Fruit fly (Drosophila melanogaster) whole organism, embryonic: ENCODE measurements around the gene Nab2.

Experiments used
- ATbp ChIP-seq: fragments of 200-800 bp; sonication (Bioruptor generic); optimal IDR thresholded peaks from 2 replicates; lab custom pipeline; 2017; ENCODE audit warnings: missing biosample characterization, mild to moderate bottlenecking, missing genetic modification characterization, missing genetic modification reagents
- Abd-B ChIP-seq: fragments of 200-800 bp; sonication (Bioruptor generic); optimal IDR thresholded peaks from 2 replicates; lab custom pipeline; 2018; ENCODE audit warnings: missing biosample characterization, mild to moderate bottlenecking, missing genetic modification characterization, moderate library complexity
- Aef1 ChIP-seq: fragments of 200-800 bp; sonication (Bioruptor generic); IDR thresholded peaks from 3 replicates; pipeline ENCODE4 v1.3.6; 2022; ENCODE audit warnings: missing biosample characterization, missing genetic modification characterization
- Bgb ChIP-seq: fragments of 200-800 bp; sonication (Bioruptor generic); IDR thresholded peaks from 2 replicates; pipeline ENCODE4 v1.3.6; 2022; ENCODE audit warnings: missing biosample characterization, missing genetic modification characterization; ENCODE audit not compliant: partially characterized antibody
- CG10147 ChIP-seq: fragments of 200-800 bp; sonication (Bioruptor generic); optimal IDR thresholded peaks from 2 replicates; lab custom pipeline; 2019; ENCODE audit warnings: missing biosample characterization, mild to moderate bottlenecking, missing genetic modification characterization, moderate library complexity
- CG10274 ChIP-seq: fragments of 200-800 bp; sonication (Bioruptor generic); optimal IDR thresholded peaks from 3 replicates; lab custom pipeline; 2017; ENCODE audit warnings: missing biosample characterization, mild to moderate bottlenecking, missing genetic modification characterization
- CG10565 ChIP-seq: fragments of 200-800 bp; sonication (Bioruptor generic); optimal IDR thresholded peaks from 3 replicates; lab custom pipeline; 2016; ENCODE audit warnings: missing biosample characterization, mild to moderate bottlenecking, missing genetic modification characterization
- CG12104 ChIP-seq: fragments of 200-800 bp; sonication (Bioruptor generic); optimal IDR thresholded peaks from 3 replicates; lab custom pipeline; 2016; ENCODE audit warnings: missing biosample characterization, missing genetic modification characterization
- CG1233 ChIP-seq: fragments of 200-800 bp; sonication (Bioruptor generic); optimal IDR thresholded peaks from 4 replicates; lab custom pipeline; 2018; ENCODE audit warnings: missing biosample characterization, mild to moderate bottlenecking, missing genetic modification characterization
- CG13123 ChIP-seq: fragments of 200-800 bp; sonication (Bioruptor generic); optimal IDR thresholded peaks from 2 replicates; lab custom pipeline; 2016; ENCODE audit warnings: missing biosample characterization, missing genetic modification characterization
- CG14965 ChIP-seq: fragments of 200-800 bp; sonication (Bioruptor generic); optimal IDR thresholded peaks from 2 replicates; lab custom pipeline; 2016; ENCODE audit warnings: missing biosample characterization, missing genetic modification characterization, borderline replicate concordance
- CG15073 ChIP-seq: fragments of 200-800 bp; sonication (Bioruptor generic); optimal IDR thresholded peaks from 2 replicates; lab custom pipeline; 2016; ENCODE audit warnings: missing biosample characterization, missing genetic modification characterization
- CG15269 ChIP-seq: fragments of 200-800 bp; sonication (Bioruptor generic); optimal IDR thresholded peaks from 2 replicates; lab custom pipeline; 2018; ENCODE audit warnings: missing biosample characterization, mild to moderate bottlenecking, missing genetic modification characterization, moderate library complexity
- CG15696 ChIP-seq: fragments of 200-800 bp; sonication (Bioruptor generic); optimal IDR thresholded peaks from 2 replicates; lab custom pipeline; 2019; ENCODE audit warnings: missing biosample characterization, mild to moderate bottlenecking, missing genetic modification characterization, moderate library complexity
- CG1792 ChIP-seq: fragments of 200-800 bp; sonication (Bioruptor generic); optimal IDR thresholded peaks from 2 replicates; lab custom pipeline; 2016; ENCODE audit warnings: missing biosample characterization, missing genetic modification characterization
- CG18262 ChIP-seq: fragments of 200-800 bp; optimal IDR thresholded peaks from 3 replicates; lab custom pipeline; 2019; ENCODE audit warnings: missing biosample characterization, mild to moderate bottlenecking, missing genetic modification characterization, moderate library complexity
- CG2199 ChIP-seq: fragments of 200-800 bp; sonication (Bioruptor generic); IDR thresholded peaks from 3 replicates; pipeline ENCODE4 v1.3.6; 2022; ENCODE audit warnings: missing biosample characterization, missing genetic modification characterization
- CG32532 ChIP-seq: fragments of 200-800 bp; sonication (Bioruptor generic); IDR thresholded peaks from 2 replicates; pipeline ENCODE4 v1.3.6; 2022; ENCODE audit warnings: missing biosample characterization, missing genetic modification characterization
- CG34376 ChIP-seq: fragments of 200-800 bp; sonication (Bioruptor generic); optimal IDR thresholded peaks from 2 replicates; lab custom pipeline; 2018; ENCODE audit warnings: missing biosample characterization, mild to moderate bottlenecking, missing genetic modification characterization
- CG43689 ChIP-seq: fragments of 200-800 bp; sonication (Bioruptor generic); IDR thresholded peaks from 2 replicates; pipeline ENCODE4 v1.3.6; 2022; ENCODE audit warnings: missing biosample characterization, missing genetic modification characterization
- CG4854 ChIP-seq: fragments of 200-800 bp; sonication (Bioruptor generic); optimal IDR thresholded peaks from 2 replicates; lab custom pipeline; 2016; ENCODE audit warnings: missing biosample characterization, missing genetic modification characterization, inconsistent platforms
- CG7839 ChIP-seq: fragments of 200-800 bp; sonication (Bioruptor generic); optimal IDR thresholded peaks from 3 replicates; lab custom pipeline; 2018; ENCODE audit warnings: missing biosample characterization, mild to moderate bottlenecking, missing genetic modification characterization, moderate library complexity
- CG8290 ChIP-seq, 3 experiments: fragments of 200-800 bp; sonication (Bioruptor generic); optimal IDR thresholded peaks; 2 replicates each; lab custom pipeline; 2016 to 2019; ENCODE audit warnings: missing biosample characterization in 3 of 3, missing genetic modification characterization in 3 of 3, mild to moderate bottlenecking in 2 of 3, moderate library complexity in 1 of 3
- CG9215 ChIP-seq: fragments of 200-800 bp; sonication (Bioruptor generic); IDR thresholded peaks from 2 replicates; pipeline ENCODE4 v1.3.6; 2022; ENCODE audit warnings: missing biosample characterization, missing genetic modification characterization
- CG9797 ChIP-seq: fragments of 200-800 bp; sonication (Bioruptor generic); optimal IDR thresholded peaks from 3 replicates; lab custom pipeline; 2018; ENCODE audit warnings: missing biosample characterization, mild to moderate bottlenecking, missing genetic modification characterization
- CHES-1-like ChIP-seq: fragments of 200-800 bp; sonication (Bioruptor generic); optimal IDR thresholded peaks from 2 replicates; lab custom pipeline; 2016; ENCODE audit warnings: missing biosample characterization, missing genetic modification characterization
- Elba2 ChIP-seq: fragments of 200-800 bp; sonication (Bioruptor generic); optimal IDR thresholded peaks from 3 replicates; lab custom pipeline; 2016; ENCODE audit warnings: missing biosample characterization, missing genetic modification characterization
- Fer3 ChIP-seq: fragments of 200-800 bp; sonication (Bioruptor generic); optimal IDR thresholded peaks from 2 replicates; lab custom pipeline; 2018; ENCODE audit warnings: missing biosample characterization, mild to moderate bottlenecking, missing genetic modification characterization, moderate library complexity
- Hr51 ChIP-seq, 2 experiments: fragments of 200-800 bp; sonication (Bioruptor generic); optimal IDR thresholded peaks; 2 replicates in 1 of 2; 3 replicates in 1 of 2; lab custom pipeline; 2016 to 2018; ENCODE audit warnings: missing biosample characterization in 2 of 2, missing genetic modification characterization in 2 of 2, mild to moderate bottlenecking in 1 of 2, moderate library complexity in 1 of 2
- Med ChIP-seq: fragments of 200-800 bp; sonication (Bioruptor generic); peaks from one replicate; lab custom pipeline; 2016; ENCODE audit warnings: missing biosample characterization, missing genetic modification characterization, mild to moderate bottlenecking, inconsistent platforms, moderate library complexity
- Nf-YA ChIP-seq: fragments of 200-800 bp; sonication (Bioruptor generic); IDR thresholded peaks from 2 replicates; pipeline ENCODE4 v1.3.6; 2022; ENCODE audit warnings: missing biosample characterization, missing genetic modification characterization
- Opbp ChIP-seq: fragments of 200-800 bp; sonication (Bioruptor generic); IDR thresholded peaks from 3 replicates; pipeline ENCODE4 v1.3.6; 2022; ENCODE audit warnings: missing biosample characterization, missing genetic modification characterization; ENCODE audit not compliant: partially characterized antibody
- Xbp1 ChIP-seq: fragments of 200-800 bp; sonication (Bioruptor generic); optimal IDR thresholded peaks from 3 replicates; lab custom pipeline; 2016; ENCODE audit warnings: missing biosample characterization, mild to moderate bottlenecking, missing genetic modification characterization
- cad ChIP-seq: fragments of >200 bp; optimal IDR thresholded peaks from 2 replicates; lab custom pipeline; 2017; ENCODE audit warnings: missing biosample characterization, missing genetic modification characterization
- chn ChIP-seq: fragments of 200-800 bp; sonication (Bioruptor generic); optimal IDR thresholded peaks from 2 replicates; lab custom pipeline; 2016; ENCODE audit warnings: missing biosample characterization, missing genetic modification characterization
- dmrt99B ChIP-seq: fragments of 200-800 bp; sonication (Bioruptor generic); optimal IDR thresholded peaks from 2 replicates; lab custom pipeline; 2018; ENCODE audit warnings: missing biosample characterization, mild to moderate bottlenecking, missing genetic modification characterization, moderate library complexity
- eyg ChIP-seq: fragments of 200-800 bp; sonication (Bioruptor generic); optimal IDR thresholded peaks from 3 replicates; lab custom pipeline; 2016; ENCODE audit warnings: missing biosample characterization, missing genetic modification characterization
- gce ChIP-seq: fragments of 200-800 bp; sonication (Bioruptor generic); IDR thresholded peaks from 3 replicates; pipeline ENCODE4 v1.3.6; 2022; ENCODE audit warnings: missing biosample characterization, missing genetic modification characterization
- gsb-n ChIP-seq: fragments of 200-800 bp; sonication (Bioruptor generic); optimal IDR thresholded peaks from 3 replicates; lab custom pipeline; 2018; ENCODE audit warnings: missing biosample characterization, mild to moderate bottlenecking, missing genetic modification characterization
- hkb ChIP-seq, 2 experiments: fragments of 200-800 bp in 1 of 2; fragments of >200 bp in 1 of 2; sonication (Bioruptor generic) in 1 of 2; IDR thresholded peaks in 1 of 2; optimal IDR thresholded peaks in 1 of 2; 2 replicates each; pipeline versions ENCODE4 v1.3.6 to Lab custom; 2017 to 2022; ENCODE audit warnings: missing biosample characterization in 1 of 2, missing genetic modification characterization in 1 of 2
- ranshi ChIP-seq: fragments of 200-800 bp; sonication (Bioruptor generic); IDR thresholded peaks from 2 replicates; pipeline ENCODE4 v1.3.6; 2022; ENCODE audit warnings: missing biosample characterization, missing genetic modification characterization
- slou ChIP-seq: fragments of 200-800 bp; sonication (Bioruptor generic); optimal IDR thresholded peaks from 3 replicates; lab custom pipeline; 2016; ENCODE audit warnings: missing biosample characterization, missing genetic modification characterization
- ssp ChIP-seq: fragments of 200-800 bp; sonication (Bioruptor generic); IDR thresholded peaks from 2 replicates; pipeline ENCODE4 v1.3.6; 2022; ENCODE audit warnings: missing biosample characterization, missing genetic modification characterization
- tgo ChIP-seq: fragments of 200-800 bp; sonication (Bioruptor generic); IDR thresholded peaks from 3 replicates; pipeline ENCODE4 v1.3.6; 2022; ENCODE audit warnings: missing biosample characterization, missing genetic modification characterization
- trh ChIP-seq: fragments of 200-800 bp; sonication (Bioruptor generic); optimal IDR thresholded peaks from 2 replicates; lab custom pipeline; 2016; ENCODE audit warnings: missing biosample characterization, missing genetic modification characterization
- wdn ChIP-seq: fragments of 200-800 bp; sonication (Bioruptor generic); IDR thresholded peaks from 2 replicates; pipeline ENCODE4 v1.3.6; 2022; ENCODE audit warnings: missing biosample characterization, missing genetic modification characterization
- wor ChIP-seq: fragments of 200-800 bp; sonication (Bioruptor generic); IDR thresholded peaks from 2 replicates; pipeline ENCODE4 v1.3.6; 2022; ENCODE audit warnings: missing biosample characterization, missing genetic modification characterization
- zfh2 ChIP-seq: fragments of 200-800 bp; sonication (Bioruptor generic); optimal IDR thresholded peaks from 2 replicates; lab custom pipeline; 2016; ENCODE audit warnings: missing biosample characterization, missing genetic modification characterization

Nab2 gene

dm6 chr3R:24348420-24349190 lies 30.4 kb upstream of the Nab2 start, which contains the start of the genes CG5746 and CG6454 (continued):
- TF ChIP-seq CG43689 (GFP tag; lab: Robert Waterston, UW) (no peak), CG8290 (GFP tag; optimal IDR thresholded peaks at IDR 0.05; lab: Kevin White, UChicago) (peak; percentile 38), CG8290 (tag; optimal IDR thresholded peaks at IDR 0.05; lab: Kevin White, UChicago) (no peak), gsb-n (tag; lab: Kevin White, UChicago) (no peak), trh (GFP tag; lab: Kevin White, UChicago) (no peak), wdn (GFP tag; lab: Robert Waterston, UW) (peak; percentile 45; the same call in 1 of the 2 replicates), CG2199 (no peak), CG15073 (GFP tag; lab: Kevin White, UChicago) (no peak), CG13123 (GFP tag; lab: Kevin White, UChicago) (peak; percentile 46), Fer3 (tag; lab: Kevin White, UChicago) (no peak), CG9215 (GFP tag; lab: Robert Waterston, UW) (peak; percentile 54), CHES-1-like (GFP tag; lab: Kevin White, UChicago) (peak; percentile 80), CG9797 (GFP tag; lab: Kevin White, UChicago) (peak; percentile 61), Hr51 (GFP tag; optimal IDR thresholded peaks at IDR 0.05; lab: Kevin White, UChicago) (peak in 1 of 2 experiments; percentile 50), ssp (GFP tag; lab: Robert Waterston, UW) (no peak), CG14965 (GFP tag; lab: Kevin White, UChicago) (no peak), CG4854 (GFP tag; lab: Kevin White, UChicago) (no peak), Xbp1 (GFP tag; lab: Kevin White, UChicago) (peak; percentile 68), CG1233 (GFP tag; lab: Kevin White, UChicago) (no peak), cad (GFP tag; lab: Kevin White, UChicago) (no peak), CG10565 (GFP tag; lab: Kevin White, UChicago) (no peak), CG12104 (GFP tag; lab: Kevin White, UChicago) (peak; percentile 46), CG1792 (GFP tag; lab: Kevin White, UChicago) (peak; percentile 12), chn (peak; percentile 65), hkb (optimal IDR thresholded peaks at IDR 0.05; lab: Kevin White, UChicago) (no peak), hkb (GFP tag; IDR thresholded peaks at IDR 0.05; lab: Robert Waterston, UW) (peak; percentile 25; the same call in 1 of the 2 replicates), CG18262 (tag; lab: Kevin White, UChicago) (no peak), Aef1 (GFP tag; lab: Robert Waterston, UW) (peak; percentile 50; the same call in 2 of the 3 replicates), ATbp (no peak), Med (GFP tag; lab: Kevin White, UChicago) (peak; percentile 64), CG15696 (tag; lab: Kevin White, UChicago) (peak; percentile 45), Abd-B (GFP tag; lab: Kevin White, UChicago) (no peak), CG15269 (tag; lab: Kevin White, UChicago) (no peak), CG7839 (no peak), tgo (GFP tag; lab: Robert Waterston, UW) (peak; percentile 41; the same call in 1 of the 3 replicates), eyg (peak; percentile 11), wor (GFP tag; lab: Robert Waterston, UW) (no peak; the same call in 1 of the 2 replicates), Opbp (no peak), CG32532 (GFP tag; lab: Robert Waterston, UW) (no peak; the same call in 1 of the 2 replicates), CG10147 (GFP tag; lab: Kevin White, UChicago) (no peak), CG10274 (GFP tag; lab: Kevin White, UChicago) (no peak), Bgb (GFP tag; lab: Robert Waterston, UW) (no peak), CG34376 (GFP tag; lab: Kevin White, UChicago) (no peak), ranshi (GFP tag; lab: Robert Waterston, UW) (0 out of 2 replicates have a peak, but pooled peaks have one; percentile 40), dmrt99B (tag; lab: Kevin White, UChicago) (no peak), slou (GFP tag; lab: Kevin White, UChicago) (no peak), gce (no peak), Elba2 (GFP tag; lab: Kevin White, UChicago) (peak; percentile 10), Nf-YA (GFP tag; lab: Robert Waterston, UW) (no peak), zfh2 (GFP tag; lab: Kevin White, UChicago) (peak; percentile 78)
